Fruit fly (Drosophila melanogaster): ENCODE measurements around the gene meso18E.

The meso18E gene

dm6 chrX:19694792-19695558 lies 17.9 kb downstream of the meso18E start, which contains the start of gene CG14229:
Gene CG14229, minus strand, starts transcription at chrX:19695250.
- no peak for TF ChIP-seq CG8478 (optimal IDR thresholded peaks at IDR 0.05)
- no peak for TF ChIP-seq pan (optimal IDR thresholded peaks at IDR 0.05)
- no peak for TF ChIP-seq psq (optimal IDR thresholded peaks at IDR 0.05)
- TF ChIP-seq usp (GFP tag; optimal IDR thresholded peaks at IDR 0.05) = no peak
- no peak for TF ChIP-seq Dll (optimal IDR thresholded peaks at IDR 0.05)
- TF ChIP-seq EcR (GFP tag; optimal IDR thresholded peaks at IDR 0.05) = no peak

- no peak for TF ChIP-seq psq (optimal IDR thresholded peaks at IDR 0.05)
- TF ChIP-seq EcR (GFP tag; optimal IDR thresholded peaks at IDR 0.05) = no peak
- no peak for TF ChIP-seq usp (GFP tag; optimal IDR thresholded peaks at IDR 0.05)
- TF ChIP-seq Dll (optimal IDR thresholded peaks at IDR 0.05) = no peak
- TF ChIP-seq CG8478 (optimal IDR thresholded peaks at IDR 0.05) = no peak
- no peak for TF ChIP-seq pan (optimal IDR thresholded peaks at IDR 0.05)
Measured at dm6 chrX:19692951-19693698, 19.7 kb downstream of the meso18E start, which contains the start of gene Mer. Gene Mer, minus strand, starts transcription at chrX:19693500.

dm6 chrX:19690050-19690449 lies 22.8 kb downstream of the meso18E start:
- TF ChIP-seq psq (optimal IDR thresholded peaks at IDR 0.05) (no peak), Dll (optimal IDR thresholded peaks at IDR 0.05) (no peak), pan (optimal IDR thresholded peaks at IDR 0.05) (no peak), CG8478 (optimal IDR thresholded peaks at IDR 0.05) (no peak), usp (GFP tag; optimal IDR thresholded peaks at IDR 0.05) (no peak), EcR (GFP tag; optimal IDR thresholded peaks at IDR 0.05) (no peak)

dm6 chrX:19688848-19689247 lies 24.0 kb downstream of the meso18E start, which contains the start of gene CG14227:
Gene CG14227, minus strand, starts transcription at chrX:19688948.
- TF ChIP-seq psq (optimal IDR thresholded peaks at IDR 0.05) = no peak
- no peak for TF ChIP-seq pan (optimal IDR thresholded peaks at IDR 0.05)
- TF ChIP-seq usp (GFP tag; optimal IDR thresholded peaks at IDR 0.05) = no peak
- TF ChIP-seq Dll (optimal IDR thresholded peaks at IDR 0.05) = no peak
- no peak for TF ChIP-seq EcR (GFP tag; optimal IDR thresholded peaks at IDR 0.05)
- no peak for TF ChIP-seq CG8478 (optimal IDR thresholded peaks at IDR 0.05)

dm6 chrX:19684048-19684447 lies 28.8 kb downstream of the meso18E start:
- TF ChIP-seq Dll (optimal IDR thresholded peaks at IDR 0.05) = no peak

dm6 chrX:19683040-19683875 lies 29.6 kb downstream of the meso18E start, which contains the start of the genes dome and Ubqn:
Gene dome, minus strand, starts transcription at chrX:19683518.
Gene Ubqn, plus strand, starts transcription at chrX:19683808.
- TF ChIP-seq CG8478 (optimal IDR thresholded peaks at IDR 0.05) (no peak), psq (optimal IDR thresholded peaks at IDR 0.05) (no peak), Dll (optimal IDR thresholded peaks at IDR 0.05) (peak; percentile 97)

- TF ChIP-seq usp (GFP tag; optimal IDR thresholded peaks at IDR 0.05) = no peak
- TF ChIP-seq CG8478 (optimal IDR thresholded peaks at IDR 0.05) = no peak
- TF ChIP-seq EcR (GFP tag; optimal IDR thresholded peaks at IDR 0.05) = no peak
- TF ChIP-seq Dll (optimal IDR thresholded peaks at IDR 0.05) = no peak
- TF ChIP-seq psq (optimal IDR thresholded peaks at IDR 0.05) = no peak
- no peak for TF ChIP-seq pan (optimal IDR thresholded peaks at IDR 0.05)
Measured at dm6 chrX:19679207-19679606, 33.6 kb downstream of the meso18E start.

- TF ChIP-seq Dll (optimal IDR thresholded peaks at IDR 0.05) = no peak
- no peak for TF ChIP-seq usp (GFP tag; optimal IDR thresholded peaks at IDR 0.05)
- TF ChIP-seq psq (optimal IDR thresholded peaks at IDR 0.05) = no peak
- TF ChIP-seq CG8478 (optimal IDR thresholded peaks at IDR 0.05) = no peak
- TF ChIP-seq EcR (GFP tag; optimal IDR thresholded peaks at IDR 0.05) = no peak
- no peak for TF ChIP-seq pan (optimal IDR thresholded peaks at IDR 0.05)
Measured at dm6 chrX:19675662-19676061, 37.2 kb downstream of the meso18E start, which contains the start of gene et. Gene et, minus strand, starts transcription at chrX:19675891.

dm6 chrX:19668405-19668804 lies 44.4 kb downstream of the meso18E start:
- no peak for TF ChIP-seq pan (optimal IDR thresholded peaks at IDR 0.05)
- no peak for TF ChIP-seq usp (GFP tag; optimal IDR thresholded peaks at IDR 0.05)
- TF ChIP-seq psq (optimal IDR thresholded peaks at IDR 0.05) = no peak
- no peak for TF ChIP-seq CG8478 (optimal IDR thresholded peaks at IDR 0.05)

dm6 chrX:19667444-19668104 lies 45.3 kb downstream of the meso18E start:
- no peak for TF ChIP-seq usp (GFP tag; optimal IDR thresholded peaks at IDR 0.05)
- no peak for TF ChIP-seq psq (optimal IDR thresholded peaks at IDR 0.05)
- no peak for TF ChIP-seq EcR (GFP tag; optimal IDR thresholded peaks at IDR 0.05)
- TF ChIP-seq pan (optimal IDR thresholded peaks at IDR 0.05) = no peak
- no peak for TF ChIP-seq Dll (optimal IDR thresholded peaks at IDR 0.05)
- TF ChIP-seq CG8478 (optimal IDR thresholded peaks at IDR 0.05) = no peak

- TF ChIP-seq EcR (GFP tag; optimal IDR thresholded peaks at IDR 0.05) = no peak
- TF ChIP-seq usp (GFP tag; optimal IDR thresholded peaks at IDR 0.05) = no peak
- no peak for TF ChIP-seq psq (optimal IDR thresholded peaks at IDR 0.05)
- TF ChIP-seq Dll (optimal IDR thresholded peaks at IDR 0.05) = peak; percentile 14
Measured at dm6 chrX:19666991-19667409, 45.8 kb downstream of the meso18E start, which contains the start of gene Zw. Gene Zw, plus strand, starts transcription at chrX:19667252.
